Fruit fly (Drosophila melanogaster): ENCODE measurements around the gene CG32706.

DNA sequence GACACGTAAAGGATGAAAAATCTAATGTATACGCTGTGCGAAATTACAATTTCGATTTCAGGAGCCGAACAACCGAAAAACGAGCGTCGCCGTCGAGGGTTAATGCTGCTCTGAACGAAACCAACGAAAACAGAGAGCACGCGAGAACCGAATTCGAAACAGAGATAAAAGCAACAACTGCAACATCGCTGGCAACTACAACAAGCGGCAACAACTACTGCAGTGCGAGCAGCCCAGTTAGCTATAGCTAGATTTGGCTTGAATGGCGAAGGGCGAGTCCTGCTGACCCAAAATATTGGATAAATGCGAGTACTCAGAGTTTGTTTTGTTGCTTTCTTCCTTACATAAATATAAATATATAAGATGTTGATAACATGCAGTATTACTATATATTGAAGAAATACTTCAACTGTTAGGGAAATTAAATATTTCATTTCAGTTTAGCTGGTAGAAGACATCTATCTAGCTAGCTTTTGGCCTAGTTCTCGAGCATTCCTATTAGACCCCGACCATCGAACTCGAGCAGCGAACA, 48.1 kb downstream of the CG32706 start, which contains the start of gene fend:
- TF ChIP-seq CG8478 (optimal IDR thresholded peaks at IDR 0.05) (no peak), CTCF (optimal IDR thresholded peaks at IDR 0.05) (no peak)
